Worm (Caenorhabditis elegans): ENCODE measurements around the gene Y48G9A.6.
"Not testable (repeated sequence)": the region's sequence is repeated elsewhere in the genome, so short reads cannot be mapped to it uniquely, and the experiment has no call there.

Gene Y48G9A.6

DNA sequence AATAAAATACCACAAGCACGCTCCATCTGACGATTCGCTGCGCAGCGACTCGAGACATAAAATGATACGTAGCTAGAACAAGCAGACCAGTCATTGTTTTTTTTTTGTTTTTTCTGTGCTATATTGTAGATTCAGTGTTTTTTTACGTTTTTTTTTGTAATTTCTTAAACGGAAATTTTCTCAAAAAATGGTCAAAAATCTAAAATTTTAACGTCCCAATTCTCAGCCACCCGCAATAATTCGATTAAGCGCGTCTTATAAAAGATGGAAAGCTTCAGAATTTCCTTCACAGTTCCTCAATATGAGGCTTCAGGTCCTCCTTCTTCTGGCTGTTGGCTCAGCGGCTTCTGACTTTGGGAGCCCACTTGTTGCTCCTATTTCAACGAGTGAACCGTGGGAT lies at the start of gene Y48G9A.6:
Y48G9A.6 (plus strand) TSS at position 301 of the 400 bp plus-strand sequence.
- no peak for TF ChIP-seq tra-1 (GFP tag; IDR thresholded peaks at IDR 0.05)
- no peak for TF ChIP-seq fos-1 (tag; optimal IDR thresholded peaks at IDR 0.05)
- no peak for TF ChIP-seq egl-27 (tag; optimal IDR thresholded peaks at IDR 0.05)
- TF ChIP-seq fkh-10 (GFP tag; optimal IDR thresholded peaks at IDR 0.05): no peak
- TF ChIP-seq sdz-12 (GFP tag; optimal IDR thresholded peaks at IDR 0.05): no peak
- TF ChIP-seq skn-1 (tag; optimal IDR thresholded peaks at IDR 0.05): no peak
- no peak for TF ChIP-seq zfp-3 (GFP tag; conservative IDR thresholded peaks at IDR 0.05)
- no peak for TF ChIP-seq nhr-6 (tag; optimal IDR thresholded peaks at IDR 0.05)
- TF ChIP-seq snpc-1.2 (GFP tag; IDR thresholded peaks at IDR 0.05): no peak
- TF ChIP-seq lin-39 (tag; optimal IDR thresholded peaks at IDR 0.05): no peak
- no peak for TF ChIP-seq D1046.2 (GFP tag; IDR thresholded peaks at IDR 0.05)
- no peak for TF ChIP-seq nhr-48 (tag; optimal IDR thresholded peaks at IDR 0.05)
- TF ChIP-seq daf-19 (GFP tag; conservative IDR thresholded peaks at IDR 0.05): no peak
- no peak for TF ChIP-seq spr-1 (tag; optimal IDR thresholded peaks at IDR 0.05)

ce11 chrIII:2068248-2068647 lies 49.4 kb upstream of the Y48G9A.6 start, which contains the start of gene Y39A3A.3:
Gene Y39A3A.3, minus strand, starts transcription at chrIII:2068348.
- TF ChIP-seq unc-62 (GFP tag; optimal IDR thresholded peaks at IDR 0.05 in 1 of 2) (peak in 1 of 2 experiments; percentile 81), unc-62 (tag; optimal IDR thresholded peaks at IDR 0.05) (no peak), tag-97 (GFP tag; IDR thresholded peaks at IDR 0.05) (no peak)

DNA sequence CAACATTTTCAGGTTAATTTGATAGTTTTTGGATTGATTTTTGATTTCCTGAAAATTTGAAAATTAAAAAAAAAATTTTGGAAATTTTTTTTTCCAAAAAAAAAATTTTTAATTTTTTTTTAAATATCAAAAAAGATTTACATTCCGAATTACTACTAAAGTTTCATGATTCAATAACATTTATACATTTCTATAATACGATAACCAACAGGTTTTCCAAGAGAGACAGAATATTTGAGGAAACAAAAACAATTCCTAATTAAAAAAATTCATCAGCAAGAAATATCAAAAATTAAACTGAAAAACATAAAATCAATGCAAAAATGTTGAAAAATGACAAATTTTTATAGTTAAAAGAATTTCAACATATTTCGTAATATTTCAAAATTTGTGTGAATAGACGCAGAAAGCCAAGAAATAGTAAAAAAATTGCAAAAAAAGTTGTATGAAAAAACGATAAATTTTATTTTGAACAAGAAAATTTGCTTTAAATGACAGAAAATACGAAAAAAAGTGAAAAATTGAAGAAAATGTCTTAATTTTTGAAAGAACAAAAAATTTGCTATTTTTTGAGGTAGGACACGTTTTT lies 41.0 kb upstream of the Y48G9A.6 start, which contains the start of gene Y39A3A.4:
Y39A3A.4 (minus strand) TSS at position 51 of the 589 bp plus-strand sequence.
- TF ChIP-seq pha-4 (GFP tag; IDR thresholded peaks at IDR 0.05): no peak
- TF ChIP-seq pha-4 (tag; optimal IDR thresholded peaks at IDR 0.05): no peak
- TF ChIP-seq zip-2 (tag; optimal IDR thresholded peaks at IDR 0.05): peak; percentile 93

ce11 chrIII:2082519-2082918 lies 35.1 kb upstream of the Y48G9A.6 start, which contains the start of gene cpt-3:
Gene cpt-3, plus strand, starts transcription at chrIII:2082819.
- not testable (repeated sequence) for TF ChIP-seq tag-97 (GFP tag; IDR thresholded peaks at IDR 0.05); sdz-12 (GFP tag; optimal IDR thresholded peaks at IDR 0.05); attf-4 (tag; optimal IDR thresholded peaks at IDR 0.05)

ce11 chrIII:2084829-2085228 lies 32.8 kb upstream of the Y48G9A.6 start:
- TF ChIP-seq nhr-10 (tag; optimal IDR thresholded peaks at IDR 0.05): no peak
- no peak for TF ChIP-seq ztf-11 (tag; optimal IDR thresholded peaks at IDR 0.05)
- no peak for TF ChIP-seq nhr-42 (GFP tag; IDR thresholded peaks at IDR 0.05)
- TF ChIP-seq ceh-28 (tag; optimal IDR thresholded peaks at IDR 0.05): no peak
- TF ChIP-seq dmd-6 (GFP tag; IDR thresholded peaks at IDR 0.05): no peak
- no peak for TF ChIP-seq D1046.2 (GFP tag; IDR thresholded peaks at IDR 0.05)
- TF ChIP-seq mep-1 (tag; optimal IDR thresholded peaks at IDR 0.05): no peak
- TF ChIP-seq lin-39 (tag; optimal IDR thresholded peaks at IDR 0.05): no peak
- TF ChIP-seq spr-1 (tag; optimal IDR thresholded peaks at IDR 0.05): no peak
- no peak for TF ChIP-seq dmd-9 (GFP tag; IDR thresholded peaks at IDR 0.05)
- no peak for TF ChIP-seq sdz-12 (GFP tag; optimal IDR thresholded peaks at IDR 0.05)
- TF ChIP-seq dpl-1 (GFP tag; optimal IDR thresholded peaks at IDR 0.05): no peak
- TF ChIP-seq ceh-82 (tag; optimal IDR thresholded peaks at IDR 0.05): no peak

DNA sequence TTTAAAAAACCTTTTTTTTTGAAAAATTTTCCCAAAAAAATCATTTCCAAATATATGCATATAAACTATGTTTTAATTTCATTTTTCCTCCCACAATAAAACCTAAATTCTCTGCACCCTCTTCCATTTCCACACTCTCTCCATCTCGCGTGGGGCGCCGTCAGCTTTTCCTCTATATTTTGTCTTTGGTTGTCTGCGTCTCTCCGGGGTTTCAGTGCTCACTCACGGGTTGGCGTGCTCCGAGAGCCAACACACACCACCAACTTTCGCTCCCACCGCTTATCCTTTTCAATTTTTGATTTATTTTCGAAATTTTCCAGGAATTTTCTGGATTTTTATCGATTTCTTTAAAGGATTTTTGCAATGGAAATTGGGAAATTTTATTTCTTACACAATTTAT lies 28.2 kb upstream of the Y48G9A.6 start:
- peak; percentile 39 for TF ChIP-seq hlh-11 (tag; optimal IDR thresholded peaks at IDR 0.05)
- no peak for TF ChIP-seq mxl-3 (GFP tag; optimal IDR thresholded peaks at IDR 0.05)
- peak; percentile 81 for TF ChIP-seq hlh-30 (tag; optimal IDR thresholded peaks at IDR 0.05; ENCODE audit: insufficient read depth)
- peak; percentile 59 for TF ChIP-seq hmg-1.1 (GFP tag; IDR thresholded peaks at IDR 0.05)
- no peak for TF ChIP-seq lin-15B (tag; optimal IDR thresholded peaks at IDR 0.05)
- peak in 1 of 2 experiments; percentile 44 for TF ChIP-seq lsy-2 (tag; optimal IDR thresholded peaks at IDR 0.05)
- peak; percentile 33 for TF ChIP-seq mes-2 (tag; optimal IDR thresholded peaks at IDR 0.05; ENCODE audit: poor library complexity, severe bottlenecking)
- TF ChIP-seq cey-2 (tag; optimal IDR thresholded peaks at IDR 0.05; ENCODE audit: borderline replicate concordance, insufficient read depth): no peak
- peak in 1 of 2 experiments; percentile 41 for TF ChIP-seq mdl-1 (tag; optimal IDR thresholded peaks at IDR 0.05)
- 0 out of 2 replicates have a peak, but pooled peaks have one; percentile 18 for TF ChIP-seq dmd-6 (GFP tag; IDR thresholded peaks at IDR 0.05)
- TF ChIP-seq zfp-3 (GFP tag; conservative IDR thresholded peaks at IDR 0.05): no peak
- TF ChIP-seq rbr-2 (tag; optimal IDR thresholded peaks at IDR 0.05): peak; percentile 1
- peak; percentile 31 for TF ChIP-seq dve-1 (tag; optimal IDR thresholded peaks at IDR 0.05; ENCODE audit: insufficient read depth)
- TF ChIP-seq mep-1 (tag; optimal IDR thresholded peaks at IDR 0.05): peak; percentile 23
